Worm (Caenorhabditis elegans) whole organism, mixed stage, embryonic: ENCODE results near the gene M04C3.1.

Experiments used
- bed-3 ChIP-seq: fragments of 200-800 bp; sonication (Bioruptor generic); optimal IDR thresholded peaks from 3 replicates; lab custom pipeline; 2018; ENCODE audit warnings: mild to moderate bottlenecking, missing genetic modification characterization, moderate library complexity, missing compliant biosample characterization
- ceh-43 ChIP-seq: fragments of 200-800 bp; sonication (Bioruptor generic); optimal IDR thresholded peaks from 2 replicates; lab custom pipeline; 2018; ENCODE audit warnings: mild to moderate bottlenecking, missing genetic modification characterization, moderate library complexity, missing compliant biosample characterization
- sptf-1 ChIP-seq: sonication (generic microtip); optimal IDR thresholded peaks from 2 replicates; lab custom pipeline; 2017; ENCODE audit warnings: mild to moderate bottlenecking, missing genetic modification characterization, moderate library complexity, missing compliant biosample characterization

- TF ChIP-seq sptf-1 (tag; lab: Kevin White, UChicago): no peak
- no peak for TF ChIP-seq bed-3 (GFP tag; lab: Kevin White, UChicago)
- no peak for TF ChIP-seq ceh-43 (GFP tag; lab: Kevin White, UChicago)
These were observed 17.3 kb downstream of the M04C3.1 start for ce11 chrV:19428097-19428496.
